Worm (Caenorhabditis elegans) whole organism, L4 larva: Measurements from ENCODE around the gene R02E12.12.

Experiments used
- D1046.2 ChIP-seq: fragments of 200-800 bp; sonication (Bioruptor generic); IDR thresholded peaks from 2 replicates; pipeline ENCODE4 v1.3.6; 2022; ENCODE audit warnings: missing genetic modification characterization, missing compliant biosample characterization
- F10B5.3 ChIP-seq: sonication (generic microtip); optimal IDR thresholded peaks from 2 replicates; lab custom pipeline; 2016; ENCODE audit warnings: mild to moderate bottlenecking, missing genetic modification characterization, missing compliant biosample characterization
- F26F4.8 ChIP-seq: fragments of 200-800 bp; sonication (Bioruptor generic); conservative IDR thresholded peaks from 2 replicates; pipeline ENCODE4 v1.3.6; 2022; ENCODE audit warnings: missing genetic modification characterization, missing compliant biosample characterization
- F49E8.2 ChIP-seq: sonication (generic microtip); optimal IDR thresholded peaks from 2 replicates; lab custom pipeline; 2016; ENCODE audit warnings: missing compliant biosample characterization, mild to moderate bottlenecking, missing genetic modification characterization, borderline replicate concordance
- Y48G9A.11 ChIP-seq: fragments of 200-800 bp; sonication (Bioruptor generic); IDR thresholded peaks from 2 replicates; pipeline ENCODE4 v1.3.6; 2022; ENCODE audit warnings: missing genetic modification reagents, missing genetic modification characterization, missing compliant biosample characterization
- ZK337.2 ChIP-seq: fragments of 200-800 bp; sonication (Bioruptor generic); IDR thresholded peaks from 2 replicates; pipeline ENCODE4 v1.3.6; 2022; ENCODE audit warnings: missing genetic modification reagents, missing genetic modification characterization, missing compliant biosample characterization
- ZK546.5 ChIP-seq, 2 experiments: sonication (generic microtip); optimal IDR thresholded peaks; 2 replicates each; lab custom pipeline; 2017; ENCODE audit warnings: missing biosample characterization in 2 of 2, missing genetic modification characterization in 2 of 2
- aly-2 ChIP-seq: sonication (generic microtip); optimal IDR thresholded peaks from 2 replicates; lab custom pipeline; 2018; ENCODE audit warnings: missing biosample characterization, missing genetic modification characterization
- ama-1 ChIP-seq: fragments of 150-350 bp; optimal IDR thresholded peaks from 2 replicates; lab custom pipeline; 2014; ENCODE audit warnings: inconsistent platforms, mixed read lengths
- ceh-82 ChIP-seq: sonication (generic microtip); optimal IDR thresholded peaks from 2 replicates; lab custom pipeline; 2017; ENCODE audit warnings: missing biosample characterization, missing genetic modification characterization
- ces-1 ChIP-seq: fragments of 150-350 bp; sonication (generic microtip); optimal IDR thresholded peaks from 4 replicates; lab custom pipeline; 2014; ENCODE audit warnings: missing biosample characterization, missing genetic modification reagents, missing genetic modification characterization
- daf-12 ChIP-seq: fragments of 150-350 bp; optimal IDR thresholded peaks from 2 replicates; lab custom pipeline; 2014; ENCODE audit warnings: missing biosample characterization, missing genetic modification reagents, missing genetic modification characterization
- daf-8 ChIP-seq: fragments of 200-800 bp; sonication (Bioruptor generic); IDR thresholded peaks from 2 replicates; pipeline ENCODE4 v1.3.6; 2022; ENCODE audit warnings: missing genetic modification characterization, missing compliant biosample characterization
- dmd-6 ChIP-seq: fragments of 200-800 bp; sonication (Bioruptor generic); IDR thresholded peaks from 2 replicates; pipeline ENCODE4 v1.3.6; 2022; ENCODE audit warnings: missing genetic modification reagents, missing genetic modification characterization, missing compliant biosample characterization
- dmd-9 ChIP-seq: fragments of 200-800 bp; sonication (Bioruptor generic); IDR thresholded peaks from 2 replicates; pipeline ENCODE4 v1.3.6; 2022; ENCODE audit warnings: missing genetic modification reagents, missing genetic modification characterization, missing compliant biosample characterization
- duxl-1 ChIP-seq: sonication (generic microtip); optimal IDR thresholded peaks from 2 replicates; lab custom pipeline; 2016; ENCODE audit warnings: mild to moderate bottlenecking, missing genetic modification characterization, moderate library complexity, missing compliant biosample characterization; ENCODE audit not compliant: poor library complexity
- dve-1 ChIP-seq: sonication (generic microtip); optimal IDR thresholded peaks from 2 replicates; lab custom pipeline; 2017; ENCODE audit warnings: antibody characterized with exemption, mild to moderate bottlenecking, missing genetic modification characterization, missing compliant biosample characterization; ENCODE audit not compliant: insufficient read depth
- gei-8 ChIP-seq: fragments of 200-800 bp; sonication (Bioruptor generic); optimal IDR thresholded peaks from 2 replicates; lab custom pipeline; 2018; ENCODE audit warnings: mild to moderate bottlenecking, missing genetic modification characterization, missing compliant biosample characterization
- hlh-11 ChIP-seq: fragments of 200-800 bp; sonication (Bioruptor generic); optimal IDR thresholded peaks from 2 replicates; lab custom pipeline; 2018; ENCODE audit warnings: mild to moderate bottlenecking, missing genetic modification characterization, missing compliant biosample characterization
- hmg-1.1 ChIP-seq: fragments of 200-800 bp; sonication (Bioruptor generic); IDR thresholded peaks from 2 replicates; pipeline ENCODE4 v1.3.6; 2022; ENCODE audit warnings: missing genetic modification reagents, missing genetic modification characterization, missing compliant biosample characterization
- lin-1 ChIP-seq: fragments of 200-800 bp; sonication (Bioruptor generic); IDR thresholded peaks from 2 replicates; pipeline ENCODE4 v1.3.6; 2022; ENCODE audit warnings: missing genetic modification reagents, missing genetic modification characterization, missing compliant biosample characterization
- lin-39 ChIP-seq: fragments of 150-350 bp; optimal IDR thresholded peaks from 2 replicates; lab custom pipeline; 2014; ENCODE audit warnings: missing biosample characterization, missing genetic modification reagents, missing genetic modification characterization
- lir-3 ChIP-seq: sonication (generic microtip); optimal IDR thresholded peaks from 2 replicates; lab custom pipeline; 2016; ENCODE audit warnings: mild to moderate bottlenecking, missing genetic modification characterization, missing compliant biosample characterization
- madf-5 ChIP-seq, 2 experiments: fragments of 200-800 bp; sonication (Bioruptor generic); IDR thresholded peaks; 2 replicates each; pipeline ENCODE4 v1.3.6; 2022; ENCODE audit warnings: missing compliant biosample characterization in 2 of 2, missing genetic modification characterization in 2 of 2
- madf-9 ChIP-seq: fragments of 200-800 bp; sonication (Bioruptor generic); conservative IDR thresholded peaks from 2 replicates; pipeline ENCODE4 v1.3.6; 2022; ENCODE audit warnings: missing genetic modification reagents, missing genetic modification characterization, missing compliant biosample characterization
- mdl-1 ChIP-seq, 2 experiments: fragments of 150-350 bp in 1 of 2; sonication (generic microtip) in 1 of 2; optimal IDR thresholded peaks; 2 replicates each; lab custom pipeline; 2014 to 2017; ENCODE audit warnings: missing biosample characterization in 2 of 2, missing genetic modification characterization in 2 of 2
- mdt-29 ChIP-seq: fragments of 200-800 bp; sonication (Bioruptor generic); IDR thresholded peaks from 2 replicates; pipeline ENCODE4 v1.3.6; 2022; ENCODE audit warnings: missing genetic modification reagents, missing genetic modification characterization, missing compliant biosample characterization
- mep-1 ChIP-seq: fragments of 150-350 bp; sonication (generic microtip); optimal IDR thresholded peaks from 3 replicates; lab custom pipeline; 2014; ENCODE audit warnings: missing biosample characterization, missing genetic modification characterization
- mes-2 ChIP-seq: sonication (generic microtip); optimal IDR thresholded peaks from 2 replicates; lab custom pipeline; 2016; ENCODE audit warnings: missing genotype, mild to moderate bottlenecking, missing genetic modification characterization, missing compliant biosample characterization; ENCODE audit not compliant: poor library complexity, severe bottlenecking
- mxl-2 ChIP-seq: fragments of 200-800 bp; sonication (Bioruptor generic); conservative IDR thresholded peaks from 2 replicates; pipeline ENCODE4 v1.3.6; 2022; ENCODE audit warnings: missing genetic modification reagents, missing genetic modification characterization, missing compliant biosample characterization
- mxl-3 ChIP-seq: fragments of 200-800 bp; sonication (Bioruptor generic); optimal IDR thresholded peaks from 2 replicates; lab custom pipeline; 2018; ENCODE audit warnings: mild to moderate bottlenecking, missing genetic modification characterization, missing compliant biosample characterization
- nhr-10 ChIP-seq: fragments of 150-350 bp; optimal IDR thresholded peaks from 2 replicates; lab custom pipeline; 2014; ENCODE audit warnings: missing biosample characterization, missing genetic modification characterization
- nhr-102 ChIP-seq: sonication (generic microtip); optimal IDR thresholded peaks from 2 replicates; lab custom pipeline; 2016; ENCODE audit warnings: mild to moderate bottlenecking, missing genetic modification characterization, moderate library complexity, missing compliant biosample characterization
- nhr-111 ChIP-seq: fragments of 200-800 bp; sonication (Bioruptor generic); optimal IDR thresholded peaks from 2 replicates; lab custom pipeline; 2018; ENCODE audit warnings: mild to moderate bottlenecking, missing genetic modification characterization, missing compliant biosample characterization
- nhr-237 ChIP-seq: sonication (generic microtip); optimal IDR thresholded peaks from 2 replicates; lab custom pipeline; 2017; ENCODE audit warnings: missing biosample characterization, missing genetic modification characterization
- nhr-41 ChIP-seq: fragments of 200-800 bp; sonication (Bioruptor generic); IDR thresholded peaks from 2 replicates; pipeline ENCODE4 v1.3.6; 2022; ENCODE audit warnings: missing genetic modification reagents, missing genetic modification characterization, missing compliant biosample characterization
- nhr-77 ChIP-seq: fragments of 150-350 bp; optimal IDR thresholded peaks from 2 replicates; lab custom pipeline; 2014; ENCODE audit warnings: missing biosample characterization, missing genetic modification characterization
- pha-4 ChIP-seq, 2 experiments: fragments of 150-350 bp in 1 of 2; fragments of 200-800 bp in 1 of 2; sonication (Bioruptor generic) in 1 of 2; IDR thresholded peaks in 1 of 2; optimal IDR thresholded peaks in 1 of 2; 2 replicates each; pipeline versions ENCODE4 v1.3.6 to Lab custom; 2014 to 2022; ENCODE audit warnings: missing genetic modification characterization in 2 of 2, missing genetic modification reagents in 2 of 2, missing biosample characterization in 1 of 2, missing compliant biosample characterization in 1 of 2
- saeg-2 ChIP-seq: fragments of 200-800 bp; sonication (Bioruptor generic); IDR thresholded peaks from 2 replicates; pipeline ENCODE4 v1.3.6; 2022; ENCODE audit warnings: missing genetic modification reagents, missing genetic modification characterization, missing compliant biosample characterization
- set-16 ChIP-seq: fragments of 200-800 bp; sonication (Bioruptor generic); IDR thresholded peaks from 2 replicates; pipeline ENCODE4 v1.3.6; 2022; ENCODE audit warnings: missing genetic modification reagents, missing genetic modification characterization, missing compliant biosample characterization
- skn-1 ChIP-seq: fragments of 150-350 bp; optimal IDR thresholded peaks from 2 replicates; lab custom pipeline; 2014; ENCODE audit warnings: missing biosample characterization, missing genetic modification characterization
- spr-3 ChIP-seq: fragments of 200-800 bp; sonication (Bioruptor generic); optimal IDR thresholded peaks from 2 replicates; lab custom pipeline; 2018; ENCODE audit warnings: mild to moderate bottlenecking, missing genetic modification characterization, missing compliant biosample characterization
- tag-97 ChIP-seq: fragments of 200-800 bp; sonication (Bioruptor generic); IDR thresholded peaks from 2 replicates; pipeline ENCODE4 v1.3.6; 2022; ENCODE audit warnings: missing genetic modification characterization, missing compliant biosample characterization
- tra-1 ChIP-seq: fragments of 200-800 bp; sonication (Bioruptor generic); IDR thresholded peaks from 2 replicates; pipeline ENCODE4 v1.3.6; 2022; ENCODE audit warnings: missing genetic modification reagents, missing genetic modification characterization, missing compliant biosample characterization
- zfp-2 ChIP-seq: sonication (generic microtip); optimal IDR thresholded peaks from 2 replicates; lab custom pipeline; 2016; ENCODE audit warnings: mild to moderate bottlenecking, missing genetic modification characterization, missing compliant biosample characterization
- zfp-3 ChIP-seq: fragments of 200-800 bp; sonication (Bioruptor generic); conservative IDR thresholded peaks from 2 replicates; pipeline ENCODE4 v1.3.6; 2022; ENCODE audit warnings: missing genetic modification reagents, missing genetic modification characterization, missing compliant biosample characterization
- zip-11 ChIP-seq: fragments of 200-800 bp; sonication (Bioruptor generic); IDR thresholded peaks from 2 replicates; pipeline ENCODE4 v1.3.6; 2022; ENCODE audit warnings: missing genetic modification characterization, missing compliant biosample characterization
- zip-2 ChIP-seq: fragments of 150-350 bp; optimal IDR thresholded peaks from 2 replicates; lab custom pipeline; 2014; ENCODE audit warnings: missing biosample characterization, missing genetic modification characterization
- ztf-11 ChIP-seq: fragments of 150-350 bp; optimal IDR thresholded peaks from 2 replicates; lab custom pipeline; 2014; ENCODE audit warnings: missing biosample characterization, missing genetic modification characterization

R02E12.12 gene

DNA sequence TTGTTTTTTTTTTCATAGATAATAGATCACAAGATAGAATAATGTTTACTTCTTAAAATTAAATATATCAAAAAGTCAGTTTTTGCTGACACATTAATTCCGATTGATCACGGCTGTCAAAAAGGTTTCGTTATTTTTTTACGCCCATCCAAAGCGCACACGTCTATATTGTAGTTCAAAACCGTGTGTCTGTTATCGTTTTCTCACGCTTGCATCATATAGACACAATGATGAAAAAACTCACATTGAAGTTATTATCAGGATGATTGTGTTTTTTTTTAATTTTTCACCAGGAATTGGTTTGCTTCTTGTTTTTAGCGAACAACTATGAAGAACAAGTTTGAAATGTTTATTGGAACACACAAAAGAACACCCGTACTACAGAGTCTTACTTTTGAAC, 4.4 kb downstream of the R02E12.12 start (continued):
- TF ChIP-seq F49E8.2 = no peak
- TF ChIP-seq Y48G9A.11 (GFP tag; lab: Robert Waterston, UW) = no peak
- no peak for TF ChIP-seq F26F4.8 (GFP tag; lab: Robert Waterston, UW)
- no peak for TF ChIP-seq tag-97 (GFP tag; lab: Robert Waterston, UW)
- peak; percentile 87 for TF ChIP-seq hlh-11
- TF ChIP-seq ces-1 = no peak
- no peak for TF ChIP-seq ama-1 (lab: Kevin White, UChicago)
- TF ChIP-seq madf-9 (GFP tag; lab: Robert Waterston, UW) = no peak
- TF ChIP-seq aly-2 = no peak
- TF ChIP-seq nhr-102 = peak; percentile 85
- TF ChIP-seq skn-1 (tag; lab: Kevin White, UChicago) = no peak
- no peak for TF ChIP-seq gei-8 (GFP tag; lab: Kevin White, UChicago)
- TF ChIP-seq set-16 = no peak
- TF ChIP-seq mxl-3 (GFP tag; lab: Kevin White, UChicago) = no peak
- TF ChIP-seq ztf-11 (tag; lab: Kevin White, UChicago) = no peak
- peak; percentile 87 for TF ChIP-seq tra-1 (GFP tag; lab: Robert Waterston, UW)
- no peak for TF ChIP-seq ZK546.5 (tag; optimal IDR thresholded peaks at IDR 0.05; lab: Kevin White, UChicago)

DNA sequence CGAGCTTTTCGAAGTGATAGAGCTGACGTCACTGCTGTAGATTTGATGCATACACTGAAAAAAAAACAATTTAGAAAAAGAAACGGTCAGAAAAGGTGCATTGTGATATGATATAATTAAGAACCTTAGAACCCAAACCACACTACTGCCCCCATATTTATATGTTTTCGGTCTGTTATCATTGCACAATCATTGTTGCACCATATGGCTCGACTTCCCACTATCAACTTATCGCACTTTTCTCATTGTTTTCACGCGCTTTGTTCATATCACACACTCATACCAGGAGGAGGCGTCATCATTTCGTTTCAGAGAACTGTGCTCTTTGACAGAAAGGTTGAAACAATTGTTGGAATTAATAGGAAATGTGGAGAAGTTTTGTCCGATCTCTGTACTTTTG, 5.6 kb downstream of the R02E12.12 start:
- no peak for TF ChIP-seq set-16
- peak; percentile 68; the same call in 1 of the 2 replicates for TF ChIP-seq tra-1 (GFP tag; lab: Robert Waterston, UW)
- no peak for TF ChIP-seq saeg-2 (GFP tag; lab: Robert Waterston, UW)
- no peak for TF ChIP-seq nhr-41 (GFP tag; lab: Robert Waterston, UW)
- no peak for TF ChIP-seq nhr-111 (GFP tag; lab: Kevin White, UChicago)
- TF ChIP-seq hmg-1.1 (GFP tag; lab: Robert Waterston, UW) = no peak
- TF ChIP-seq mes-2 (tag; lab: Kevin White, UChicago) = peak; percentile 58
- TF ChIP-seq lin-1 (GFP tag; lab: Robert Waterston, UW) = 0 out of 2 replicates have a peak, but pooled peaks have one; percentile 61
- TF ChIP-seq nhr-77 (tag; lab: Kevin White, UChicago) = peak; percentile 60
- TF ChIP-seq daf-12 (tag; lab: Kevin White, UChicago) = no peak
- TF ChIP-seq dmd-6 (GFP tag; lab: Robert Waterston, UW) = peak; percentile 94
- TF ChIP-seq madf-5 (GFP tag; IDR thresholded peaks at IDR 0.05; lab: Robert Waterston, UW) = no peak
- no peak for TF ChIP-seq lir-3 (tag; lab: Kevin White, UChicago)
- TF ChIP-seq nhr-10 (tag; lab: Kevin White, UChicago) = peak; percentile 9
- TF ChIP-seq lin-39 (tag; lab: Kevin White, UChicago) = no peak
- TF ChIP-seq mdl-1 (tag; optimal IDR thresholded peaks at IDR 0.05; lab: Kevin White, UChicago) = peak in 1 of 2 experiments; percentile 57
- no peak for TF ChIP-seq Y48G9A.11 (GFP tag; lab: Robert Waterston, UW)
- no peak for TF ChIP-seq dmd-9
- TF ChIP-seq spr-3 (GFP tag; lab: Kevin White, UChicago) = no peak
- TF ChIP-seq mep-1 = peak; percentile 37
- no peak for TF ChIP-seq madf-9 (GFP tag; lab: Robert Waterston, UW)
- TF ChIP-seq zip-2 (tag; lab: Kevin White, UChicago) = no peak
- no peak for TF ChIP-seq aly-2
- no peak for TF ChIP-seq zfp-3 (GFP tag; lab: Robert Waterston, UW)
- no peak for TF ChIP-seq pha-4 (GFP tag; IDR thresholded peaks at IDR 0.05; lab: Robert Waterston, UW)
- TF ChIP-seq pha-4 (tag; optimal IDR thresholded peaks at IDR 0.05; lab: Kevin White, UChicago) = no peak
- no peak for TF ChIP-seq duxl-1 (tag; lab: Kevin White, UChicago)
- no peak for TF ChIP-seq nhr-237
- no peak for TF ChIP-seq skn-1 (tag; lab: Kevin White, UChicago)
- TF ChIP-seq dve-1 (tag; lab: Kevin White, UChicago) = peak; percentile 94
- TF ChIP-seq D1046.2 (GFP tag; lab: Robert Waterston, UW) = no peak
- no peak for TF ChIP-seq zip-11
- no peak for TF ChIP-seq ZK337.2 (GFP tag; lab: Robert Waterston, UW)
- TF ChIP-seq ceh-82 (tag; lab: Kevin White, UChicago) = no peak
- TF ChIP-seq mxl-2 = no peak
- TF ChIP-seq F10B5.3 = no peak
- no peak for TF ChIP-seq zfp-2 (tag; lab: Kevin White, UChicago)
- TF ChIP-seq daf-8 (GFP tag; lab: Robert Waterston, UW) = no peak
- peak; percentile 26 for TF ChIP-seq nhr-102
- TF ChIP-seq mdt-29 (GFP tag; lab: Robert Waterston, UW) = no peak
